Fruit fly (Drosophila melanogaster) whole organism, pupa: ENCODE data around the gene Frmd5.
A peak's percentile ranks its signal among the peaks of the same experiment; 100 is the strongest.

Experiments
- CG10348 ChIP-seq: fragments of 200-800 bp; sonication (Bioruptor generic); IDR thresholded peaks from 2 replicates; pipeline ENCODE4 v1.3.6; 2022; ENCODE audit warnings: missing biosample characterization, missing genetic modification characterization
- CG12605 ChIP-seq: fragments of 200-800 bp; sonication (Bioruptor generic); IDR thresholded peaks from 2 replicates; pipeline ENCODE4 v1.3.6; 2022; ENCODE audit warnings: missing biosample characterization, missing genetic modification characterization
- CG13204 ChIP-seq: fragments of 200-800 bp; sonication (Bioruptor generic); optimal IDR thresholded peaks from 2 replicates; lab custom pipeline; 2018; ENCODE audit warnings: missing biosample characterization, mild to moderate bottlenecking, missing genetic modification characterization, moderate library complexity
- CG14655 ChIP-seq: fragments of 200-800 bp; sonication (Bioruptor generic); optimal IDR thresholded peaks from 3 replicates; lab custom pipeline; 2017; ENCODE audit warnings: mild to moderate bottlenecking, missing biosample characterization, missing genetic modification reagents, missing genetic modification characterization
- CG15710 ChIP-seq: fragments of 200-800 bp; sonication (Bioruptor generic); optimal IDR thresholded peaks from 2 replicates; lab custom pipeline; 2018; ENCODE audit warnings: missing biosample characterization, mild to moderate bottlenecking, missing genetic modification characterization, moderate library complexity
- CG17806 ChIP-seq: fragments of 200-800 bp; sonication (Bioruptor generic); optimal IDR thresholded peaks from 2 replicates; lab custom pipeline; 2018; ENCODE audit warnings: missing biosample characterization, mild to moderate bottlenecking, missing genetic modification characterization, moderate library complexity
- CG32121 ChIP-seq: fragments of 200-800 bp; sonication (Bioruptor generic); IDR thresholded peaks from 2 replicates; pipeline ENCODE4 v1.3.6; 2022; ENCODE audit warnings: missing biosample characterization, missing genetic modification characterization
- CG34367 ChIP-seq: fragments of 200-800 bp; sonication (Bioruptor generic); optimal IDR thresholded peaks from 2 replicates; lab custom pipeline; 2018; ENCODE audit warnings: missing biosample characterization, mild to moderate bottlenecking, missing genetic modification characterization
- CG4496 ChIP-seq: fragments of 200-800 bp; sonication (Bioruptor generic); IDR thresholded peaks from 3 replicates; pipeline ENCODE4 v1.3.6; 2022; ENCODE audit warnings: missing biosample characterization, missing genetic modification characterization
- CG8159 ChIP-seq: fragments of 200-800 bp; sonication (Bioruptor generic); optimal IDR thresholded peaks from 3 replicates; lab custom pipeline; 2018; ENCODE audit warnings: missing biosample characterization, mild to moderate bottlenecking, missing genetic modification characterization, moderate library complexity
- CG8301 ChIP-seq: fragments of 200-800 bp; sonication (Bioruptor generic); optimal IDR thresholded peaks from 2 replicates; lab custom pipeline; 2018; ENCODE audit warnings: missing biosample characterization, mild to moderate bottlenecking, missing genetic modification characterization
- CG9948 ChIP-seq: fragments of 200-800 bp; sonication (Bioruptor generic); optimal IDR thresholded peaks from 2 replicates; lab custom pipeline; 2018; ENCODE audit warnings: missing biosample characterization, mild to moderate bottlenecking, missing genetic modification characterization, moderate library complexity
- D1 ChIP-seq: fragments of 200-800 bp; sonication (Bioruptor generic); optimal IDR thresholded peaks from 2 replicates; lab custom pipeline; 2018; ENCODE audit warnings: missing biosample characterization, mild to moderate bottlenecking, missing genetic modification characterization, moderate library complexity
- EcR ChIP-seq: fragments of 200-800 bp; sonication (Bioruptor generic); optimal IDR thresholded peaks from 3 replicates; lab custom pipeline; 2019; ENCODE audit warnings: missing biosample characterization, missing genetic modification characterization, mild to moderate bottlenecking, moderate library complexity, missing genetic modification reagents
- Ets98B ChIP-seq: fragments of 200-800 bp; sonication (Bioruptor generic); IDR thresholded peaks from 2 replicates; pipeline ENCODE4 v1.3.6; 2022; ENCODE audit warnings: missing biosample characterization, missing genetic modification characterization
- Pif1A ChIP-seq: fragments of 200-800 bp; sonication (Bioruptor generic); optimal IDR thresholded peaks from 3 replicates; lab custom pipeline; 2016; ENCODE audit warnings: missing biosample characterization, missing genetic modification characterization
- Pif1B ChIP-seq: fragments of 200-800 bp; sonication (Bioruptor generic); optimal IDR thresholded peaks from 3 replicates; lab custom pipeline; 2016; ENCODE audit warnings: missing biosample characterization, missing genetic modification characterization
- Snoo ChIP-seq: fragments of 200-800 bp; sonication (Bioruptor generic); optimal IDR thresholded peaks from 3 replicates; lab custom pipeline; 2017; ENCODE audit warnings: missing biosample characterization, mild to moderate bottlenecking, missing genetic modification characterization, inconsistent platforms
- fd96Ca ChIP-seq: fragments of 200-800 bp; sonication (Bioruptor generic); IDR thresholded peaks from 3 replicates; pipeline ENCODE4 v1.3.6; 2022; ENCODE audit warnings: missing biosample characterization, missing genetic modification characterization
- gl ChIP-seq: fragments of 200-800 bp; sonication (Bioruptor generic); optimal IDR thresholded peaks from 2 replicates; lab custom pipeline; 2018; ENCODE audit warnings: missing biosample characterization, mild to moderate bottlenecking, missing genetic modification characterization
- rn ChIP-seq: fragments of 200-800 bp; sonication (Bioruptor generic); IDR thresholded peaks from 2 replicates; pipeline ENCODE4 v1.3.6; 2022; ENCODE audit warnings: missing biosample characterization, missing genetic modification characterization

Frmd5 gene

dm6 chr2L:10334854-10335277 is 9.4 kb upstream of the Frmd5 start:
- no peak for TF ChIP-seq CG14655
- no peak for TF ChIP-seq CG13204 (GFP tag; lab: Kevin White, UChicago)
- TF ChIP-seq CG8159: no peak
- peak; percentile 64; the same call in 1 of the 2 replicates for TF ChIP-seq Ets98B
- TF ChIP-seq Pif1B (GFP tag; lab: Kevin White, UChicago): peak; percentile 63
- peak; percentile 14 for TF ChIP-seq CG15710 (tag; lab: Kevin White, UChicago)
- no peak for TF ChIP-seq CG10348 (GFP tag; lab: Robert Waterston, UW)
- no peak for TF ChIP-seq Pif1A (GFP tag; lab: Kevin White, UChicago)
- TF ChIP-seq Snoo (tag; lab: Kevin White, UChicago): peak; percentile 30
- peak; percentile 48 for TF ChIP-seq CG34367 (tag; lab: Kevin White, UChicago)
- TF ChIP-seq D1 (tag; lab: Kevin White, UChicago): no peak
- peak; percentile 28 for TF ChIP-seq CG17806 (tag; lab: Kevin White, UChicago)
- peak; percentile 5 for TF ChIP-seq CG9948 (tag; lab: Kevin White, UChicago)
- TF ChIP-seq CG8301 (tag; lab: Kevin White, UChicago): peak; percentile 21
- peak; percentile 51; the same call in 1 of the 2 replicates for TF ChIP-seq CG32121 (GFP tag; lab: Robert Waterston, UW)
- TF ChIP-seq fd96Ca (GFP tag; lab: Robert Waterston, UW): no peak
- peak; percentile 28 for TF ChIP-seq gl
- no peak for TF ChIP-seq rn
- no peak for TF ChIP-seq CG4496 (GFP tag; lab: Robert Waterston, UW)
- TF ChIP-seq EcR (GFP tag; lab: Kevin White, UChicago): peak; percentile 84

dm6 chr2L:10339212-10339721 is 5.0 kb upstream of the Frmd5 start, which contains the start of gene SamDC:
Gene SamDC, plus strand, starts transcription at chr2L:10339457.
- TF ChIP-seq Ets98B (peak; percentile 36; the same call in 1 of the 2 replicates), Pif1B (GFP tag; lab: Kevin White, UChicago) (no peak), gl (no peak), CG13204 (GFP tag; lab: Kevin White, UChicago) (no peak), EcR (GFP tag; lab: Kevin White, UChicago) (no peak), CG17806 (tag; lab: Kevin White, UChicago) (no peak), CG10348 (GFP tag; lab: Robert Waterston, UW) (no peak), CG15710 (tag; lab: Kevin White, UChicago) (peak; percentile 36), fd96Ca (GFP tag; lab: Robert Waterston, UW) (no peak), CG34367 (tag; lab: Kevin White, UChicago) (no peak), CG12605 (GFP tag; lab: Robert Waterston, UW) (0 out of 2 replicates have a peak, but pooled peaks have one; percentile 23), CG4496 (GFP tag; lab: Robert Waterston, UW) (no peak), D1 (tag; lab: Kevin White, UChicago) (no peak), CG14655 (no peak), CG8301 (tag; lab: Kevin White, UChicago) (no peak), rn (no peak), CG8159 (peak; percentile 39), CG32121 (GFP tag; lab: Robert Waterston, UW) (peak; percentile 11; the same call in 1 of the 2 replicates), Pif1A (GFP tag; lab: Kevin White, UChicago) (peak; percentile 19), CG9948 (tag; lab: Kevin White, UChicago) (peak; percentile 3), Snoo (tag; lab: Kevin White, UChicago) (peak; percentile 25)

- TF ChIP-seq CG14655: no peak
- no peak for TF ChIP-seq CG8301 (tag; lab: Kevin White, UChicago)
- no peak for TF ChIP-seq Pif1A (GFP tag; lab: Kevin White, UChicago)
- no peak for TF ChIP-seq Pif1B (GFP tag; lab: Kevin White, UChicago)
- no peak for TF ChIP-seq gl
- no peak for TF ChIP-seq CG32121 (GFP tag; lab: Robert Waterston, UW)
- TF ChIP-seq CG9948 (tag; lab: Kevin White, UChicago): no peak
- no peak for TF ChIP-seq CG10348 (GFP tag; lab: Robert Waterston, UW)
- TF ChIP-seq, all 21 proteins: peak for 0
These were observed 4.4 kb upstream of the Frmd5 start for dm6 chr2L:10339841-10340240.

- no peak for TF ChIP-seq CG10348 (GFP tag; lab: Robert Waterston, UW)
- peak; percentile 13 for TF ChIP-seq Snoo (tag; lab: Kevin White, UChicago)
- peak; percentile 6 for TF ChIP-seq CG15710 (tag; lab: Kevin White, UChicago)
- TF ChIP-seq CG9948 (tag; lab: Kevin White, UChicago): peak; percentile 4
- TF ChIP-seq CG17806 (tag; lab: Kevin White, UChicago): peak; percentile 7
- no peak for TF ChIP-seq CG8159
- TF ChIP-seq, all 21 proteins: peak for 4
These were observed 2.8 kb upstream of the Frmd5 start, which contains the start of gene CG31715 for dm6 chr2L:10341405-10341804. Gene CG31715, plus strand, starts transcription at chr2L:10341616.

- TF ChIP-seq Snoo (tag; lab: Kevin White, UChicago) (no peak), CG10348 (GFP tag; lab: Robert Waterston, UW) (no peak), CG8159 (no peak), CG13204 (GFP tag; lab: Kevin White, UChicago) (no peak), CG4496 (GFP tag; lab: Robert Waterston, UW) (no peak), CG34367 (tag; lab: Kevin White, UChicago) (no peak), Pif1A (GFP tag; lab: Kevin White, UChicago) (no peak)
These were observed 1.8 kb upstream of the Frmd5 start, which contains the start of gene Sps2 for dm6 chr2L:10342471-10342870. Gene Sps2, plus strand, starts transcription at chr2L:10342594.

- TF ChIP-seq CG4496 (GFP tag; lab: Robert Waterston, UW): no peak
- no peak for TF ChIP-seq D1 (tag; lab: Kevin White, UChicago)
- TF ChIP-seq Pif1A (GFP tag; lab: Kevin White, UChicago): no peak
- no peak for TF ChIP-seq CG10348 (GFP tag; lab: Robert Waterston, UW)
- TF ChIP-seq gl: no peak
- TF ChIP-seq CG15710 (tag; lab: Kevin White, UChicago): no peak
These were observed 6.9 kb downstream of the Frmd5 start for dm6 chr2L:10351130-10351529.
